Worm (Caenorhabditis elegans) whole organism, late embryonic: ENCODE results near the gene atn-1.

Experiments used
- C08G9.2 ChIP-seq: sonication (generic microtip); optimal IDR thresholded peaks from 2 replicates; lab custom pipeline; 2016; ENCODE audit warnings: mild to moderate bottlenecking, missing genetic modification characterization, moderate library complexity, missing compliant biosample characterization
- C38D4.7 ChIP-seq: fragments of 200-800 bp; sonication (Bioruptor generic); optimal IDR thresholded peaks from 2 replicates; lab custom pipeline; 2018; ENCODE audit warnings: mild to moderate bottlenecking, missing genetic modification characterization, moderate library complexity, missing compliant biosample characterization
- F13H6.1 ChIP-seq: sonication (generic microtip); optimal IDR thresholded peaks from 2 replicates; lab custom pipeline; 2016; ENCODE audit warnings: missing genetic modification characterization, missing compliant biosample characterization
- K02D7.2 ChIP-seq: sonication (generic microtip); optimal IDR thresholded peaks from 2 replicates; lab custom pipeline; 2017; ENCODE audit warnings: mild to moderate bottlenecking, missing genetic modification characterization, missing compliant biosample characterization
- K09A11.1 ChIP-seq: sonication (generic microtip); optimal IDR thresholded peaks from 2 replicates; lab custom pipeline; 2017; ENCODE audit warnings: antibody characterized with exemption, mild to moderate bottlenecking, missing genetic modification characterization, missing compliant biosample characterization; ENCODE audit not compliant: insufficient read depth
- T23F11.4 ChIP-seq: fragments of 200-800 bp; sonication (Bioruptor generic); optimal IDR thresholded peaks from 2 replicates; lab custom pipeline; 2018; ENCODE audit warnings: mild to moderate bottlenecking, missing genetic modification characterization, missing compliant biosample characterization
- Y22D7AL.16 ChIP-seq: sonication (generic microtip); optimal IDR thresholded peaks from 2 replicates; lab custom pipeline; 2016; ENCODE audit warnings: missing genetic modification characterization, missing compliant biosample characterization
- ceh-18 ChIP-seq: sonication (generic microtip); optimal IDR thresholded peaks from 2 replicates; lab custom pipeline; 2016; ENCODE audit warnings: missing genetic modification characterization, missing compliant biosample characterization
- ceh-19 ChIP-seq: fragments of 200-800 bp; sonication (Bioruptor generic); optimal IDR thresholded peaks from 2 replicates; lab custom pipeline; 2018; ENCODE audit warnings: mild to moderate bottlenecking, missing genetic modification characterization, missing compliant biosample characterization
- ceh-31 ChIP-seq: sonication (generic microtip); optimal IDR thresholded peaks from 2 replicates; lab custom pipeline; 2016; ENCODE audit warnings: missing genetic modification characterization, missing compliant biosample characterization
- ceh-34 ChIP-seq: sonication (generic microtip); optimal IDR thresholded peaks from 2 replicates; lab custom pipeline; 2016; ENCODE audit warnings: mild to moderate bottlenecking, missing genetic modification characterization, missing compliant biosample characterization
- ceh-45 ChIP-seq: fragments of 200-800 bp; sonication (Bioruptor generic); IDR thresholded peaks from 2 replicates; pipeline ENCODE4 v1.3.6; 2022; ENCODE audit warnings: missing genetic modification reagents, missing genetic modification characterization, missing compliant biosample characterization
- ceh-48 ChIP-seq: sonication (generic microtip); optimal IDR thresholded peaks from 2 replicates; lab custom pipeline; 2016; ENCODE audit warnings: missing genetic modification characterization, inconsistent platforms, missing compliant biosample characterization
- ceh-6 ChIP-seq: fragments of 200-800 bp; sonication (Bioruptor generic); optimal IDR thresholded peaks from 2 replicates; lab custom pipeline; 2018; ENCODE audit warnings: mild to moderate bottlenecking, missing genetic modification characterization, missing compliant biosample characterization
- ceh-9 ChIP-seq: sonication (generic microtip); optimal IDR thresholded peaks from 2 replicates; lab custom pipeline; 2016; ENCODE audit warnings: mild to moderate bottlenecking, missing genetic modification characterization, inconsistent platforms, missing compliant biosample characterization
- che-1 ChIP-seq: sonication (generic microtip); optimal IDR thresholded peaks from 2 replicates; lab custom pipeline; 2016; ENCODE audit warnings: mild to moderate bottlenecking, missing genetic modification characterization, missing compliant biosample characterization
- dmd-4 ChIP-seq: sonication (generic microtip); optimal IDR thresholded peaks from 2 replicates; lab custom pipeline; 2016; ENCODE audit warnings: borderline replicate concordance, missing genetic modification characterization, missing compliant biosample characterization
- elt-4 ChIP-seq: sonication (generic microtip); optimal IDR thresholded peaks from 2 replicates; lab custom pipeline; 2016; ENCODE audit warnings: missing genetic modification characterization, missing compliant biosample characterization
- fax-1 ChIP-seq: sonication (generic microtip); optimal IDR thresholded peaks from 2 replicates; lab custom pipeline; 2016; ENCODE audit warnings: missing genotype, missing genetic modification characterization, missing compliant biosample characterization
- fkh-6 ChIP-seq: sonication (generic microtip); optimal IDR thresholded peaks from 2 replicates; lab custom pipeline; 2016; ENCODE audit warnings: missing genetic modification characterization, missing compliant biosample characterization
- gmeb-2 ChIP-seq: sonication (generic microtip); optimal IDR thresholded peaks from 2 replicates; lab custom pipeline; 2016; ENCODE audit warnings: missing genetic modification characterization, inconsistent platforms, missing compliant biosample characterization
- hlh-13 ChIP-seq: fragments of 200-800 bp; sonication (Bioruptor generic); optimal IDR thresholded peaks from 2 replicates; lab custom pipeline; 2018; ENCODE audit warnings: mild to moderate bottlenecking, missing genetic modification characterization, missing compliant biosample characterization
- hlh-6 ChIP-seq: sonication (generic microtip); optimal IDR thresholded peaks from 2 replicates; lab custom pipeline; 2016; ENCODE audit warnings: missing genotype, missing genetic modification characterization, missing compliant biosample characterization
- lin-11 ChIP-seq: fragments of 200-800 bp; sonication (Bioruptor generic); optimal IDR thresholded peaks from 2 replicates; lab custom pipeline; 2018; ENCODE audit warnings: mild to moderate bottlenecking, missing genetic modification characterization, missing compliant biosample characterization
- madf-2 ChIP-seq: sonication (generic microtip); optimal IDR thresholded peaks from 2 replicates; lab custom pipeline; 2017; ENCODE audit warnings: missing genetic modification characterization, missing compliant biosample characterization
- mec-3 ChIP-seq: sonication (generic microtip); optimal IDR thresholded peaks from 2 replicates; lab custom pipeline; 2016; ENCODE audit warnings: borderline replicate concordance, missing genetic modification characterization, missing compliant biosample characterization
- nhr-232 ChIP-seq: sonication (generic microtip); optimal IDR thresholded peaks from 2 replicates; lab custom pipeline; 2016; ENCODE audit warnings: missing genetic modification characterization, missing compliant biosample characterization
- npax-4 ChIP-seq: sonication (generic microtip); optimal IDR thresholded peaks from 2 replicates; lab custom pipeline; 2016; ENCODE audit warnings: missing genetic modification characterization, missing compliant biosample characterization
- pag-3 ChIP-seq: sonication (generic microtip); optimal IDR thresholded peaks from 2 replicates; lab custom pipeline; 2016; ENCODE audit warnings: missing compliant biosample characterization, missing genetic modification characterization, borderline replicate concordance
- pat-9 ChIP-seq: fragments of 200-800 bp; sonication (Bioruptor generic); optimal IDR thresholded peaks from 2 replicates; lab custom pipeline; 2018; ENCODE audit warnings: mild to moderate bottlenecking, missing genetic modification characterization, moderate library complexity, missing compliant biosample characterization
- pqm-1 ChIP-seq: sonication (generic microtip); optimal IDR thresholded peaks from 2 replicates; lab custom pipeline; 2016; ENCODE audit warnings: missing genetic modification characterization, missing compliant biosample characterization
- pros-1 ChIP-seq: fragments of 150-350 bp; optimal IDR thresholded peaks from 2 replicates; lab custom pipeline; 2014; ENCODE audit warnings: missing biosample characterization, missing genetic modification reagents, missing genetic modification characterization
- ref-2 ChIP-seq: sonication (generic microtip); optimal IDR thresholded peaks from 2 replicates; lab custom pipeline; 2016; ENCODE audit warnings: missing genetic modification characterization, missing compliant biosample characterization
- sdc-2 ChIP-seq: sonication (generic microtip); optimal IDR thresholded peaks from 2 replicates; lab custom pipeline; 2016; ENCODE audit warnings: missing genotype, missing genetic modification characterization, missing compliant biosample characterization
- sox-2 ChIP-seq: fragments of 200-800 bp; sonication (Bioruptor generic); IDR thresholded peaks from 2 replicates; pipeline ENCODE4 v1.3.6; 2022; ENCODE audit warnings: missing genetic modification reagents, missing genetic modification characterization, missing compliant biosample characterization
- sox-4 ChIP-seq: sonication (generic microtip); optimal IDR thresholded peaks from 2 replicates; lab custom pipeline; 2017; ENCODE audit warnings: mild to moderate bottlenecking, missing genetic modification characterization, inconsistent platforms, missing compliant biosample characterization
- syd-9 ChIP-seq: sonication (generic microtip); optimal IDR thresholded peaks from 2 replicates; lab custom pipeline; 2016; ENCODE audit warnings: mild to moderate bottlenecking, missing genetic modification characterization, moderate library complexity, missing compliant biosample characterization
- tbx-2 ChIP-seq: sonication (generic microtip); optimal IDR thresholded peaks from 2 replicates; lab custom pipeline; 2016; ENCODE audit warnings: missing genetic modification characterization, missing compliant biosample characterization
- tbx-7 ChIP-seq: sonication (generic microtip); optimal IDR thresholded peaks from 2 replicates; lab custom pipeline; 2016; ENCODE audit warnings: missing genotype, missing genetic modification characterization, missing compliant biosample characterization
- unc-42 ChIP-seq: sonication (generic microtip); optimal IDR thresholded peaks from 2 replicates; lab custom pipeline; 2016; ENCODE audit warnings: missing genotype, missing genetic modification characterization, missing compliant biosample characterization
- unc-55 ChIP-seq: sonication (generic microtip); optimal IDR thresholded peaks from 2 replicates; lab custom pipeline; 2017; ENCODE audit warnings: missing biosample characterization, missing genetic modification reagents, missing genetic modification characterization
- zip-5 ChIP-seq: sonication (generic microtip); optimal IDR thresholded peaks from 2 replicates; lab custom pipeline; 2016; ENCODE audit warnings: missing genetic modification characterization, missing compliant biosample characterization

atn-1 gene

ce11 chrV:12506185-12506584, 28.0 kb downstream of the atn-1 start, which contains the start of gene nlp-46:
nlp-46 (minus strand) TSS chrV:12506285.
- TF ChIP-seq ceh-45 (GFP tag; lab: Robert Waterston, UW) (no peak), nhr-232 (tag; lab: Kevin White, UChicago) (no peak), fkh-6 (tag; lab: Kevin White, UChicago) (no peak), unc-55 (no peak), syd-9 (tag; lab: Kevin White, UChicago) (no peak), K09A11.1 (tag; lab: Kevin White, UChicago) (no peak), ceh-9 (tag; lab: Kevin White, UChicago) (no peak), gmeb-2 (tag; lab: Kevin White, UChicago) (no peak), tbx-2 (no peak), tbx-7 (tag; lab: Kevin White, UChicago) (no peak), pros-1 (tag; lab: Kevin White, UChicago) (no peak), hlh-13 (GFP tag; lab: Kevin White, UChicago) (no peak), dmd-4 (tag; lab: Kevin White, UChicago) (no peak), sox-2 (GFP tag; lab: Robert Waterston, UW) (no peak), mec-3 (tag; lab: Kevin White, UChicago) (no peak), C38D4.7 (no peak), sdc-2 (tag; lab: Kevin White, UChicago) (no peak), madf-2 (tag; lab: Kevin White, UChicago) (no peak)

- TF ChIP-seq Y22D7AL.16 (peak; percentile 49), ceh-48 (tag; lab: Kevin White, UChicago) (peak; percentile 38), unc-42 (peak; percentile 68), ceh-34 (peak; percentile 13), dmd-4 (tag; lab: Kevin White, UChicago) (peak; percentile 84), gmeb-2 (tag; lab: Kevin White, UChicago) (peak; percentile 60), K02D7.2 (tag; lab: Kevin White, UChicago) (peak; percentile 42), F13H6.1 (tag; lab: Kevin White, UChicago) (peak; percentile 34), zip-5 (peak; percentile 28), fkh-6 (tag; lab: Kevin White, UChicago) (peak; percentile 89), C08G9.2 (tag; lab: Kevin White, UChicago) (peak; percentile 81), mec-3 (tag; lab: Kevin White, UChicago) (peak; percentile 99), ceh-6 (GFP tag; lab: Kevin White, UChicago) (peak; percentile 70), sox-4 (tag; lab: Kevin White, UChicago) (peak; percentile 77), ceh-31 (tag; lab: Kevin White, UChicago) (peak; percentile 7), npax-4 (tag; lab: Kevin White, UChicago) (peak; percentile 21), T23F11.4 (GFP tag; lab: Kevin White, UChicago) (peak; percentile 64), pat-9 (tag; lab: Kevin White, UChicago) (peak; percentile 69), tbx-2 (peak; percentile 65), fax-1 (tag; lab: Kevin White, UChicago) (peak; percentile 38), che-1 (peak; percentile 68), C38D4.7 (peak; percentile 80), lin-11 (peak; percentile 61), ceh-19 (GFP tag; lab: Kevin White, UChicago) (peak; percentile 47), ref-2 (peak; percentile 89), ceh-9 (tag; lab: Kevin White, UChicago) (peak; percentile 35), ceh-18 (tag; lab: Kevin White, UChicago) (peak; percentile 39), elt-4 (tag; lab: Kevin White, UChicago) (peak; percentile 94), hlh-13 (GFP tag; lab: Kevin White, UChicago) (peak; percentile 79), pag-3 (peak; percentile 87), syd-9 (tag; lab: Kevin White, UChicago) (peak; percentile 63), pqm-1 (tag; lab: Kevin White, UChicago) (peak; percentile 86), madf-2 (tag; lab: Kevin White, UChicago) (peak; percentile 82), hlh-6 (tag; lab: Kevin White, UChicago) (peak; percentile 92), sdc-2 (tag; lab: Kevin White, UChicago) (peak; percentile 50)
Measured at ce11 chrV:12509922-12510582, 31.8 kb downstream of the atn-1 start.
